Worm (Caenorhabditis elegans) whole organism, L1 larva: ENCODE measurements around the gene cnc-5.

ENCODE experiments used
- dsc-1 ChIP-seq: sonication (generic microtip); optimal IDR thresholded peaks from 2 replicates; lab custom pipeline; 2016; ENCODE audit warnings: mild to moderate bottlenecking, missing genetic modification characterization, missing compliant biosample characterization
- fos-1 ChIP-seq: fragments of 150-350 bp; optimal IDR thresholded peaks from 2 replicates; lab custom pipeline; 2014; ENCODE audit warnings: missing biosample characterization, missing genetic modification characterization
- grh-1 ChIP-seq: fragments of 200-800 bp; sonication (Bioruptor generic); IDR thresholded peaks from 2 replicates; pipeline ENCODE4 v1.3.6; 2022; ENCODE audit warnings: missing genetic modification reagents, missing genetic modification characterization, missing compliant biosample characterization
- hlh-17 ChIP-seq: fragments of 200-800 bp; sonication (Bioruptor generic); optimal IDR thresholded peaks from 2 replicates; lab custom pipeline; 2018; ENCODE audit warnings: missing genetic modification characterization, mild to moderate bottlenecking, missing compliant biosample characterization, moderate library complexity, borderline replicate concordance
- isw-1 ChIP-seq: fragments of 200-800 bp; sonication (Bioruptor generic); IDR thresholded peaks from 2 replicates; pipeline ENCODE4 v1.3.6; 2022; ENCODE audit warnings: missing genetic modification characterization, missing compliant biosample characterization
- nhr-12 ChIP-seq: sonication (generic microtip); optimal IDR thresholded peaks from 2 replicates; lab custom pipeline; 2017; ENCODE audit warnings: missing biosample characterization, missing genetic modification characterization
- skn-1 ChIP-seq: fragments of 150-350 bp; optimal IDR thresholded peaks from 2 replicates; lab custom pipeline; 2014; ENCODE audit warnings: missing biosample characterization, missing genetic modification characterization
- snu-23 ChIP-seq: sonication (generic microtip); optimal IDR thresholded peaks from 2 replicates; lab custom pipeline; 2016; ENCODE audit warnings: missing genetic modification characterization, missing compliant biosample characterization
- tbx-2 ChIP-seq: sonication (generic microtip); optimal IDR thresholded peaks from 2 replicates; lab custom pipeline; 2016; ENCODE audit warnings: missing genetic modification characterization, missing compliant biosample characterization
- tlp-1 ChIP-seq: fragments of 150-350 bp; optimal IDR thresholded peaks from 2 replicates; lab custom pipeline; 2014; ENCODE audit warnings: missing biosample characterization, missing genetic modification characterization
- unc-86 ChIP-seq: sonication (generic microtip); optimal IDR thresholded peaks from 2 replicates; lab custom pipeline; 2016; ENCODE audit warnings: missing genetic modification characterization, missing compliant biosample characterization
- ztf-11 ChIP-seq, 2 experiments: sonication (generic microtip); optimal IDR thresholded peaks; 2 replicates each; lab custom pipeline; 2016 to 2017; ENCODE audit warnings: missing genetic modification characterization in 2 of 2, missing biosample characterization in 1 of 2, missing compliant biosample characterization in 1 of 2
- ztf-4 ChIP-seq: fragments of 150-350 bp; optimal IDR thresholded peaks from 2 replicates; lab custom pipeline; 2014; ENCODE audit warnings: missing biosample characterization, missing genetic modification characterization

DNA sequence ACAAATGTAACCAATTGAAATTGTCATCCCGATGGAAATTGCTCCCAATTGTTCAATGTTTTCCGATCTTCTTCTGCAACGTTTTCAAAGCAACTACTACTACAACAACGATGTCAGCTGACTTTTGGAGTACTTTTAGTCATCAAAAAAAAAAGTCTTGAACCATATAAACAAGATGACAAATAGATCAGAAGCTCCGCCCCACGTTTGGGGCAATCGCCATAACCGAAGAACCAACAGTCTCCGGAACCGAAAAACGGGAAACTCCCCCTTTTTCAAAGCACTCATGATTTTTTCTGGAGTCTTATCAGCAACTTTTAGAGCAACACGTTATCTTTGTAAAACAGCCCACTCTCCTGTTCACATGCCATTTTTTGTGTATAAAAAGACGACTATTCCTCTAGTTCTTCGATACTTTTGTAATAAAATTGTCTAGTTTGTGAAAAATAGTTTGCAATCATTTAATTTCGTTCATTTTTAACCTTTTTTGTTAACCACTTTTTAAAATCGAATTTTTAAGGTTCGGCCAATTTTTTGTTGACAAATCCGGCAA lies 14.3 kb downstream of the cnc-5 start:
- TF ChIP-seq tbx-2 (tag; lab: Kevin White, UChicago): no peak
- no peak for TF ChIP-seq skn-1 (tag; lab: Kevin White, UChicago)
- no peak for TF ChIP-seq dsc-1 (tag; lab: Kevin White, UChicago)
- no peak for TF ChIP-seq unc-86 (tag; lab: Kevin White, UChicago)
- TF ChIP-seq ztf-11 (tag; optimal IDR thresholded peaks at IDR 0.05; lab: Kevin White, UChicago): no peak
- no peak for TF ChIP-seq hlh-17 (GFP tag; lab: Kevin White, UChicago)
- no peak for TF ChIP-seq nhr-12
- TF ChIP-seq grh-1 (GFP tag; lab: Robert Waterston, UW): no peak
- TF ChIP-seq fos-1: no peak
- no peak for TF ChIP-seq ztf-4 (tag; lab: Kevin White, UChicago)
- TF ChIP-seq tlp-1: no peak
- no peak for TF ChIP-seq isw-1 (GFP tag; lab: Robert Waterston, UW)
- TF ChIP-seq snu-23 (GFP tag; lab: Kevin White, UChicago): no peak
